Worm (Caenorhabditis elegans): ENCODE data around the gene unc-104.

unc-104 gene

DNA sequence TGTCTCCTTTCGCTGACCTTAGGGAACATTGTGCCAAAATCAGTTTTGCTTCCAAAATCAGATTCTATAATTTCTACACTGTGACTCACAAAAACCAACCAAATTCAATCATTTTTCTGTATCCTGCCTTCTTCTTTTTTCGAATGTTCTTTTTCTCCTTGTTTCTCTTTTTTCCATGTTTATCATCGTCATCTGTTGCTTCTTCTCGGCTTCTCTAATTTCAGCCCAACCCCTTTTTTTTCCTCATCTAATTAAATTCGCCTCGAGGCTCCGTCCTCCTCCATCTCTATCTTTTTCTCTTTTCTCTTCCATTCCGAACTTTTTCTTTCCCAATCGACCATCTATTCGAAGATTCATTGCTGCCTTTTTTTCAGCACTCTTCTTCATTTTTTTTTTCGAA, at the start of gene unc-104:
Gene unc-104, plus strand, starts transcription at position 311 of the 400 bp plus-strand sequence.
- no peak for TF ChIP-seq tbx-2 (tag; optimal IDR thresholded peaks at IDR 0.05)
- TF ChIP-seq nhr-71 (tag; optimal IDR thresholded peaks at IDR 0.05): peak; percentile 21
- TF ChIP-seq lin-35 (GFP tag; optimal IDR thresholded peaks at IDR 0.05): no peak
- TF ChIP-seq xbp-1 (tag; optimal IDR thresholded peaks at IDR 0.05): no peak
- TF ChIP-seq ama-1 (optimal IDR thresholded peaks at IDR 0.05): no peak
- TF ChIP-seq blmp-1 (tag; optimal IDR thresholded peaks at IDR 0.05): no peak
- no peak for TF ChIP-seq nhr-11 (tag; optimal IDR thresholded peaks at IDR 0.05)
- TF ChIP-seq grh-1 (GFP tag; IDR thresholded peaks at IDR 0.05): no peak
- no peak for TF ChIP-seq ztf-4 (tag; optimal IDR thresholded peaks at IDR 0.05)
- no peak for TF ChIP-seq unc-30 (tag; optimal IDR thresholded peaks at IDR 0.05)
- no peak for TF ChIP-seq irx-1 (tag; optimal IDR thresholded peaks at IDR 0.05)
- no peak for TF ChIP-seq aly-2 (tag; optimal IDR thresholded peaks at IDR 0.05)
- TF ChIP-seq egl-13 (tag; optimal IDR thresholded peaks at IDR 0.05): no peak
- peak; percentile 1 for TF ChIP-seq mep-1 (tag; optimal IDR thresholded peaks at IDR 0.05)
- TF ChIP-seq lin-15B (tag; optimal IDR thresholded peaks at IDR 0.05): no peak
- no peak for TF ChIP-seq efl-3 (GFP tag; optimal IDR thresholded peaks at IDR 0.05)
- TF ChIP-seq alr-1 (tag; optimal IDR thresholded peaks at IDR 0.05; ENCODE audit: borderline replicate concordance): no peak
- TF ChIP-seq nhr-76 (tag; optimal IDR thresholded peaks at IDR 0.05): no peak
- no peak for TF ChIP-seq mef-2 (tag; optimal IDR thresholded peaks at IDR 0.05)
- TF ChIP-seq nhr-20 (tag; optimal IDR thresholded peaks at IDR 0.05): no peak
- TF ChIP-seq ceh-82 (tag; optimal IDR thresholded peaks at IDR 0.05): no peak
- TF ChIP-seq egl-27 (tag; optimal IDR thresholded peaks at IDR 0.05): no peak
- no peak for TF ChIP-seq lin-39 (tag; optimal IDR thresholded peaks at IDR 0.05)
- TF ChIP-seq lsy-2 (tag; optimal IDR thresholded peaks at IDR 0.05): peak in 1 of 2 experiments; percentile 19
- no peak for TF ChIP-seq ceh-8 (GFP tag; optimal IDR thresholded peaks at IDR 0.05)
- peak; percentile 71 for TF ChIP-seq lin-14 (GFP tag; optimal IDR thresholded peaks at IDR 0.05)
- no peak for TF ChIP-seq nhr-84 (tag; optimal IDR thresholded peaks at IDR 0.05)
- no peak for TF ChIP-seq Y116A8C.19 (tag; optimal IDR thresholded peaks at IDR 0.05; ENCODE audit: borderline replicate concordance)
- no peak for TF ChIP-seq vab-15 (tag; optimal IDR thresholded peaks at IDR 0.05)
- no peak for TF ChIP-seq sox-4 (tag; optimal IDR thresholded peaks at IDR 0.05)
- TF ChIP-seq skn-1 (tag; optimal IDR thresholded peaks at IDR 0.05): no peak
- no peak for TF ChIP-seq hlh-17 (GFP tag; optimal IDR thresholded peaks at IDR 0.05; ENCODE audit: borderline replicate concordance)
- no peak for TF ChIP-seq tlp-1 (tag; optimal IDR thresholded peaks at IDR 0.05)
- no peak for TF ChIP-seq unc-62 (GFP tag; optimal IDR thresholded peaks at IDR 0.05)
- TF ChIP-seq snpc-4 (tag; optimal IDR thresholded peaks at IDR 0.05): no peak
- no peak for TF ChIP-seq pax-3 (tag; optimal IDR thresholded peaks at IDR 0.05)
- TF ChIP-seq fos-1 (tag; optimal IDR thresholded peaks at IDR 0.05): no peak
- TF ChIP-seq aha-1 (tag; optimal IDR thresholded peaks at IDR 0.05): no peak
- TF ChIP-seq nhr-12 (tag; optimal IDR thresholded peaks at IDR 0.05): no peak
- TF ChIP-seq nhr-77 (tag; optimal IDR thresholded peaks at IDR 0.05): no peak
- peak; percentile 12 for TF ChIP-seq nhr-47 (tag; optimal IDR thresholded peaks at IDR 0.05)
- TF ChIP-seq zip-4 (GFP tag; optimal IDR thresholded peaks at IDR 0.05): no peak
- TF ChIP-seq sup-37 (GFP tag; optimal IDR thresholded peaks at IDR 0.05): no peak
- TF ChIP-seq nhr-19 (GFP tag; conservative IDR thresholded peaks at IDR 0.05): no peak
- TF ChIP-seq ceh-90 (tag; optimal IDR thresholded peaks at IDR 0.05): no peak
- no peak for TF ChIP-seq ces-1 (GFP tag; optimal IDR thresholded peaks at IDR 0.05)
- TF ChIP-seq zag-1 (tag; optimal IDR thresholded peaks at IDR 0.05): peak; percentile 14
